Fruit fly (Drosophila melanogaster) whole organism, embryonic: Measurements from ENCODE around the gene CG15414.

ENCODE experiments used
- ATbp ChIP-seq: fragments of 200-800 bp; sonication (Bioruptor generic); optimal IDR thresholded peaks from 2 replicates; lab custom pipeline; 2017; ENCODE audit warnings: missing biosample characterization, mild to moderate bottlenecking, missing genetic modification characterization, missing genetic modification reagents
- Antp ChIP-seq: fragments of 200-800 bp; sonication (Bioruptor generic); optimal IDR thresholded peaks from 3 replicates; lab custom pipeline; 2016; ENCODE audit warnings: missing biosample characterization, missing genetic modification characterization
- Atf3 ChIP-seq: fragments of 200-800 bp; sonication (Bioruptor generic); optimal IDR thresholded peaks from 3 replicates; lab custom pipeline; 2016; ENCODE audit warnings: missing biosample characterization, missing genetic modification characterization
- Blimp-1 ChIP-seq: fragments of 200-800 bp; sonication (Bioruptor generic); optimal IDR thresholded peaks from 3 replicates; lab custom pipeline; 2018; ENCODE audit warnings: missing biosample characterization, missing genetic modification characterization, mild to moderate bottlenecking, moderate library complexity, missing genetic modification reagents
- CG10959 ChIP-seq: fragments of 200-800 bp; sonication (Bioruptor generic); IDR thresholded peaks from 2 replicates; pipeline ENCODE4 v1.3.6; 2022; ENCODE audit warnings: missing biosample characterization, missing genetic modification characterization
- CG11247 ChIP-seq: fragments of 200-800 bp; sonication (Bioruptor generic); IDR thresholded peaks from 2 replicates; pipeline ENCODE4 v1.3.6; 2022; ENCODE audit warnings: missing biosample characterization, missing genetic modification characterization
- CG12071 ChIP-seq: fragments of 200-800 bp; sonication (Bioruptor generic); optimal IDR thresholded peaks from 3 replicates; lab custom pipeline; 2018; ENCODE audit warnings: missing biosample characterization, mild to moderate bottlenecking, missing genetic modification characterization
- CG13775 ChIP-seq: fragments of 200-800 bp; sonication (Bioruptor generic); optimal IDR thresholded peaks from 3 replicates; lab custom pipeline; 2017; ENCODE audit warnings: missing biosample characterization, mild to moderate bottlenecking, missing genetic modification characterization
- CG14441 ChIP-seq: fragments of 200-800 bp; sonication (Bioruptor generic); IDR thresholded peaks from 2 replicates; pipeline ENCODE4 v1.3.6; 2022; ENCODE audit warnings: missing biosample characterization, missing genetic modification characterization
- CG17385 ChIP-seq: fragments of 200-800 bp; sonication (Bioruptor generic); optimal IDR thresholded peaks from 3 replicates; lab custom pipeline; 2018; ENCODE audit warnings: missing biosample characterization, mild to moderate bottlenecking, missing genetic modification characterization
- CG2199 ChIP-seq: fragments of 200-800 bp; sonication (Bioruptor generic); IDR thresholded peaks from 3 replicates; pipeline ENCODE4 v1.3.6; 2022; ENCODE audit warnings: missing biosample characterization, missing genetic modification characterization
- CG30431 ChIP-seq: fragments of 200-800 bp; sonication (Bioruptor generic); optimal IDR thresholded peaks from 2 replicates; lab custom pipeline; 2017; ENCODE audit warnings: missing biosample characterization, missing genetic modification characterization
- CG31365 ChIP-seq: fragments of 200-800 bp; sonication (Bioruptor generic); optimal IDR thresholded peaks from 2 replicates; lab custom pipeline; 2018; ENCODE audit warnings: missing biosample characterization, mild to moderate bottlenecking, missing genetic modification characterization
- CG31441 ChIP-seq: fragments of 200-800 bp; sonication (Bioruptor generic); IDR thresholded peaks from 2 replicates; pipeline ENCODE4 v1.3.6; 2022; ENCODE audit warnings: missing biosample characterization, missing genetic modification characterization
- CG3847 ChIP-seq: fragments of 200-800 bp; sonication (Bioruptor generic); IDR thresholded peaks from 2 replicates; pipeline ENCODE4 v1.3.6; 2022; ENCODE audit warnings: missing biosample characterization, missing genetic modification characterization
- CG8359 ChIP-seq: fragments of 200-800 bp; sonication (Bioruptor generic); optimal IDR thresholded peaks from 2 replicates; lab custom pipeline; 2017; ENCODE audit warnings: missing biosample characterization, mild to moderate bottlenecking, missing genetic modification characterization, borderline replicate concordance
- CoRest ChIP-seq: fragments of 200-800 bp; sonication (Bioruptor generic); optimal IDR thresholded peaks from 3 replicates; lab custom pipeline; 2018; ENCODE audit warnings: missing biosample characterization, mild to moderate bottlenecking, missing genetic modification characterization, moderate library complexity
- Elba2 ChIP-seq: fragments of 200-800 bp; sonication (Bioruptor generic); optimal IDR thresholded peaks from 3 replicates; lab custom pipeline; 2016; ENCODE audit warnings: missing biosample characterization, missing genetic modification characterization
- Gsc ChIP-seq: fragments of 200-800 bp; sonication (Bioruptor generic); IDR thresholded peaks from 2 replicates; pipeline ENCODE4 v1.3.6; 2022; ENCODE audit warnings: missing biosample characterization, missing genetic modification characterization
- Myb ChIP-seq: fragments of 200-800 bp; sonication (Bioruptor generic); optimal IDR thresholded peaks from 2 replicates; lab custom pipeline; 2016; ENCODE audit warnings: missing biosample characterization, missing genetic modification characterization
- Optix ChIP-seq: fragments of 200-800 bp; sonication (Bioruptor generic); IDR thresholded peaks from 3 replicates; pipeline ENCODE4 v1.3.6; 2022; ENCODE audit warnings: missing biosample characterization, missing genetic modification characterization
- Sox100B ChIP-seq: fragments of 200-800 bp; sonication (Bioruptor generic); optimal IDR thresholded peaks from 3 replicates; lab custom pipeline; 2018; ENCODE audit warnings: missing biosample characterization, mild to moderate bottlenecking, missing genetic modification characterization
- TFAM ChIP-seq: fragments of 200-800 bp; sonication (Bioruptor generic); optimal IDR thresholded peaks from 2 replicates; lab custom pipeline; 2017; ENCODE audit warnings: missing biosample characterization, missing genetic modification characterization, inconsistent platforms
- Taf1 ChIP-seq: fragments of 200-800 bp; sonication (Bioruptor generic); IDR thresholded peaks from 2 replicates; pipeline ENCODE4 v1.3.6; 2022; ENCODE audit warnings: missing biosample characterization, missing genetic modification characterization
- Xbp1 ChIP-seq: fragments of 200-800 bp; sonication (Bioruptor generic); optimal IDR thresholded peaks from 3 replicates; lab custom pipeline; 2016; ENCODE audit warnings: missing biosample characterization, mild to moderate bottlenecking, missing genetic modification characterization
- ac ChIP-seq: fragments of 200-800 bp; sonication (Bioruptor generic); optimal IDR thresholded peaks from 3 replicates; lab custom pipeline; 2017; ENCODE audit warnings: missing biosample characterization, mild to moderate bottlenecking, missing genetic modification characterization
- ase ChIP-seq: fragments of 200-800 bp; sonication (Bioruptor generic); IDR thresholded peaks from 3 replicates; pipeline ENCODE4 v1.3.6; 2022; ENCODE audit warnings: missing biosample characterization, missing genetic modification characterization
- ash1 ChIP-seq: fragments of 200-800 bp; sonication (Bioruptor generic); optimal IDR thresholded peaks from 2 replicates; lab custom pipeline; 2018; ENCODE audit warnings: missing biosample characterization, mild to moderate bottlenecking, missing genetic modification characterization
- az2 ChIP-seq: fragments of 200-800 bp; sonication (Bioruptor generic); optimal IDR thresholded peaks from 3 replicates; lab custom pipeline; 2016; ENCODE audit warnings: missing biosample characterization, missing genetic modification characterization
- crc ChIP-seq: fragments of 200-800 bp; sonication (Bioruptor generic); optimal IDR thresholded peaks from 2 replicates; lab custom pipeline; 2016; ENCODE audit warnings: missing biosample characterization, missing genetic modification characterization
- cwo ChIP-seq: fragments of 200-800 bp; sonication (Bioruptor generic); optimal IDR thresholded peaks from 3 replicates; lab custom pipeline; 2017; ENCODE audit warnings: missing biosample characterization, missing genetic modification characterization, mild to moderate bottlenecking, moderate library complexity, missing genetic modification reagents
- da ChIP-seq: fragments of 200-800 bp; sonication (Bioruptor generic); optimal IDR thresholded peaks from 2 replicates; lab custom pipeline; 2016; ENCODE audit warnings: missing biosample characterization, missing genetic modification characterization
- dmrt11E ChIP-seq: fragments of 200-800 bp; sonication (Bioruptor generic); optimal IDR thresholded peaks from 3 replicates; lab custom pipeline; 2018; ENCODE audit warnings: missing biosample characterization, mild to moderate bottlenecking, missing genetic modification characterization, moderate library complexity
- dmrt99B ChIP-seq: fragments of 200-800 bp; sonication (Bioruptor generic); optimal IDR thresholded peaks from 2 replicates; lab custom pipeline; 2018; ENCODE audit warnings: missing biosample characterization, mild to moderate bottlenecking, missing genetic modification characterization, moderate library complexity
- grau ChIP-seq: fragments of 200-800 bp; optimal IDR thresholded peaks from 3 replicates; lab custom pipeline; 2019; ENCODE audit warnings: missing biosample characterization, mild to moderate bottlenecking, missing genetic modification characterization, moderate library complexity
- hbn ChIP-seq: fragments of 200-800 bp; sonication (Bioruptor generic); IDR thresholded peaks from 2 replicates; pipeline ENCODE4 v1.3.6; 2022; ENCODE audit warnings: missing biosample characterization, missing genetic modification characterization; ENCODE audit not compliant: partially characterized antibody
- hth ChIP-seq: fragments of >200 bp; optimal IDR thresholded peaks from 2 replicates; lab custom pipeline; 2017; ENCODE audit warnings: inconsistent platforms
- insv ChIP-seq, 2 experiments: fragments of 200-800 bp; sonication (Bioruptor generic); optimal IDR thresholded peaks; 3 replicates each; lab custom pipeline; 2016 to 2018; ENCODE audit warnings: missing biosample characterization in 2 of 2, missing genetic modification characterization in 2 of 2
- ken ChIP-seq: fragments of 200-800 bp; sonication (Bioruptor generic); IDR thresholded peaks from 3 replicates; pipeline ENCODE4 v1.3.6; 2022; ENCODE audit warnings: missing biosample characterization, missing genetic modification characterization
- pb ChIP-seq: fragments of 200-800 bp; sonication (Bioruptor generic); optimal IDR thresholded peaks from 3 replicates; lab custom pipeline; 2016; ENCODE audit warnings: missing biosample characterization, missing genetic modification characterization
- pfk ChIP-seq: fragments of 200-800 bp; sonication (Bioruptor generic); optimal IDR thresholded peaks from 2 replicates; lab custom pipeline; 2018; ENCODE audit warnings: missing biosample characterization, mild to moderate bottlenecking, missing genetic modification characterization, moderate library complexity
- pum ChIP-seq: fragments of 200-800 bp; sonication (Bioruptor generic); optimal IDR thresholded peaks from 2 replicates; lab custom pipeline; 2016; ENCODE audit warnings: missing biosample characterization, missing genetic modification characterization
- ro ChIP-seq: fragments of 200-800 bp; sonication (Bioruptor generic); IDR thresholded peaks from 2 replicates; pipeline ENCODE4 v1.3.6; 2022; ENCODE audit warnings: missing biosample characterization, missing genetic modification characterization
- sens ChIP-seq: fragments of 200-800 bp; sonication (Bioruptor generic); peaks from one replicate; lab custom pipeline; 2016; ENCODE audit warnings: missing biosample characterization, missing genetic modification characterization
- sqz ChIP-seq: fragments of 200-800 bp; sonication (Bioruptor generic); optimal IDR thresholded peaks from 3 replicates; lab custom pipeline; 2018; ENCODE audit warnings: missing biosample characterization, mild to moderate bottlenecking, missing genetic modification characterization
- trem ChIP-seq: fragments of 200-800 bp; optimal IDR thresholded peaks from 3 replicates; lab custom pipeline; 2019; ENCODE audit warnings: missing biosample characterization, mild to moderate bottlenecking, missing genetic modification characterization, moderate library complexity
- twi ChIP-seq: fragments of 200-800 bp; optimal IDR thresholded peaks from 2 replicates; lab custom pipeline; 2019; ENCODE audit warnings: missing biosample characterization, mild to moderate bottlenecking, missing genetic modification characterization, moderate library complexity
- tx ChIP-seq: fragments of 200-800 bp; sonication (Bioruptor generic); optimal IDR thresholded peaks from 2 replicates; lab custom pipeline; 2016; ENCODE audit warnings: missing biosample characterization, missing genetic modification characterization
- unpg ChIP-seq: fragments of 200-800 bp; sonication (Bioruptor generic); optimal IDR thresholded peaks from 3 replicates; lab custom pipeline; 2018; ENCODE audit warnings: missing biosample characterization, mild to moderate bottlenecking, missing genetic modification characterization, moderate library complexity
- wor ChIP-seq: fragments of 200-800 bp; sonication (Bioruptor generic); IDR thresholded peaks from 2 replicates; pipeline ENCODE4 v1.3.6; 2022; ENCODE audit warnings: missing biosample characterization, missing genetic modification characterization
- zf30C ChIP-seq: fragments of 200-800 bp; sonication (Bioruptor generic); optimal IDR thresholded peaks from 3 replicates; lab custom pipeline; 2018; ENCODE audit warnings: missing biosample characterization, mild to moderate bottlenecking, missing genetic modification characterization
- zfh1 ChIP-seq: fragments of 200-800 bp; sonication (Bioruptor generic); IDR thresholded peaks from 3 replicates; pipeline ENCODE4 v1.3.6; 2022; ENCODE audit warnings: missing biosample characterization, missing genetic modification characterization

CG15414 gene

DNA sequence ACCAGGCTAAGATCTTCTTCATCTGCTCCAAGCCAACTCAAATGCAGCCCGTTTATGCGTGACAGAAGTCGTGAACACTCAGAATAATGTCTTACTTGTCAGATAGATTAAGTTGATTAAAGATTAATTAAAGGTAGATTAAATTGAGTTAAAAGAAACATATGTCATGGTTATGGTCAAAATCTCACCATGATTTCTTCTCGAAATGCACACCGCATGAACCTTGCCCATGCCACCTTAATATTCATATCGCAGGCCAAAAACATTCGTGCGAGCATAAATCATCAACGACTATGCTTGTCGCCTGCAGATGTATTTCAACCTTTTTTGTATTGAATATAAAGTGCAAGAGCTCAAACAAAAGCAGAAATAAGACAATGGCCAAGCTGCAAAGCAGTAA, 53.8 kb downstream of the CG15414 start (continued):
- TF ChIP-seq trem (tag; lab: Kevin White, UChicago) (peak; percentile 36), ken (GFP tag; lab: Robert Waterston, UW) (0 out of 3 replicates have a peak, but pooled peaks have one; percentile 35), Sox100B (GFP tag; lab: Kevin White, UChicago) (peak; percentile 67), az2 (GFP tag; lab: Kevin White, UChicago) (peak; percentile 24), ro (GFP tag; lab: Robert Waterston, UW) (no peak), twi (tag; lab: Kevin White, UChicago) (no peak), CG31441 (peak; percentile 69), ash1 (GFP tag; lab: Kevin White, UChicago) (no peak), Atf3 (GFP tag; lab: Kevin White, UChicago) (no peak), CG17385 (peak; percentile 62), cwo (GFP tag; lab: Kevin White, UChicago) (peak; percentile 7), crc (GFP tag; lab: Kevin White, UChicago) (no peak), CG13775 (GFP tag; lab: Kevin White, UChicago) (no peak), sens (GFP tag; lab: Kevin White, UChicago) (peak; percentile 95), Myb (no peak), zf30C (no peak), dmrt11E (peak; percentile 34), CG14441 (GFP tag; lab: Robert Waterston, UW) (peak; percentile 61), Optix (peak; percentile 40; the same call in 1 of the 3 replicates), Elba2 (GFP tag; lab: Kevin White, UChicago) (no peak), grau (peak; percentile 39), unpg (GFP tag; lab: Kevin White, UChicago) (peak; percentile 73), ase (GFP tag; lab: Robert Waterston, UW) (0 out of 3 replicates have a peak, but pooled peaks have one; percentile 44), CG31365 (peak; percentile 34), CG11247 (GFP tag; lab: Robert Waterston, UW) (no peak), ac (GFP tag; lab: Kevin White, UChicago) (no peak), zfh1 (peak; percentile 64), dmrt99B (tag; lab: Kevin White, UChicago) (peak; percentile 85), wor (0 out of 2 replicates have a peak, but pooled peaks have one; percentile 24), Blimp-1 (GFP tag; lab: Kevin White, UChicago) (peak; percentile 69), CG3847 (no peak), CG8359 (GFP tag; lab: Kevin White, UChicago) (peak; percentile 32), insv (GFP tag; optimal IDR thresholded peaks at IDR 0.05; lab: Kevin White, UChicago) (no peak), sqz (GFP tag; lab: Kevin White, UChicago) (peak; percentile 42), pb (GFP tag; lab: Kevin White, UChicago) (no peak), Xbp1 (peak; percentile 29), CG2199 (GFP tag; lab: Robert Waterston, UW) (no peak), CG30431 (no peak), ATbp (GFP tag; lab: Kevin White, UChicago) (peak; percentile 56), hth (no peak), pum (GFP tag; lab: Kevin White, UChicago) (peak; percentile 14), da (no peak), Taf1 (GFP tag; lab: Robert Waterston, UW) (no peak), tx (GFP tag; lab: Kevin White, UChicago) (no peak), CG10959 (no peak), CG12071 (GFP tag; lab: Kevin White, UChicago) (peak; percentile 63), hbn (GFP tag; lab: Robert Waterston, UW) (no peak), Antp (GFP tag; lab: Kevin White, UChicago) (no peak), CoRest (peak; percentile 51), Gsc (no peak), TFAM (peak; percentile 2), pfk (no peak)
